Fruit fly (Drosophila melanogaster) whole organism, embryonic: ENCODE data around the gene Cpr30B.

Experiments
- Atf3 ChIP-seq: fragments of 200-800 bp; sonication (Bioruptor generic); optimal IDR thresholded peaks from 3 replicates; lab custom pipeline; 2016; ENCODE audit warnings: missing biosample characterization, missing genetic modification characterization
- Atf6 ChIP-seq: fragments of 200-800 bp; sonication (Bioruptor generic); IDR thresholded peaks from 2 replicates; pipeline ENCODE4 v1.3.6; 2022; ENCODE audit warnings: missing biosample characterization, missing genetic modification characterization
- Bgb ChIP-seq: fragments of 200-800 bp; sonication (Bioruptor generic); IDR thresholded peaks from 2 replicates; pipeline ENCODE4 v1.3.6; 2022; ENCODE audit warnings: missing biosample characterization, missing genetic modification characterization; ENCODE audit not compliant: partially characterized antibody
- CG10267 ChIP-seq: fragments of 200-800 bp; sonication (Bioruptor generic); optimal IDR thresholded peaks from 2 replicates; lab custom pipeline; 2018; ENCODE audit warnings: missing biosample characterization, mild to moderate bottlenecking, missing genetic modification characterization, moderate library complexity
- CG12104 ChIP-seq: fragments of 200-800 bp; sonication (Bioruptor generic); optimal IDR thresholded peaks from 3 replicates; lab custom pipeline; 2016; ENCODE audit warnings: missing biosample characterization, missing genetic modification characterization
- CG13775 ChIP-seq: fragments of 200-800 bp; sonication (Bioruptor generic); optimal IDR thresholded peaks from 3 replicates; lab custom pipeline; 2017; ENCODE audit warnings: missing biosample characterization, mild to moderate bottlenecking, missing genetic modification characterization
- CG14014 ChIP-seq: fragments of 200-800 bp; sonication (Bioruptor generic); IDR thresholded peaks from 2 replicates; pipeline ENCODE4 v1.3.6; 2022; ENCODE audit warnings: missing biosample characterization, missing genetic modification characterization
- CG15601 ChIP-seq: fragments of 200-800 bp; sonication (Bioruptor generic); optimal IDR thresholded peaks from 3 replicates; lab custom pipeline; 2019; ENCODE audit warnings: missing biosample characterization, mild to moderate bottlenecking, missing genetic modification characterization, moderate library complexity
- CG16779 ChIP-seq: fragments of 200-800 bp; sonication (Bioruptor generic); IDR thresholded peaks from 2 replicates; pipeline ENCODE4 v1.3.6; 2022; ENCODE audit warnings: missing biosample characterization, missing genetic modification characterization
- CG17328 ChIP-seq: fragments of 200-800 bp; sonication (Bioruptor generic); IDR thresholded peaks from 2 replicates; pipeline ENCODE4 v1.3.6; 2022; ENCODE audit warnings: missing biosample characterization, missing genetic modification characterization
- CG18599 ChIP-seq: fragments of 200-800 bp; sonication (Bioruptor generic); optimal IDR thresholded peaks from 3 replicates; lab custom pipeline; 2017; ENCODE audit warnings: missing biosample characterization, missing genetic modification characterization, mild to moderate bottlenecking, moderate library complexity, missing genetic modification reagents
- CG2120 ChIP-seq: fragments of 200-800 bp; sonication (Bioruptor generic); optimal IDR thresholded peaks from 3 replicates; lab custom pipeline; 2016; ENCODE audit warnings: missing biosample characterization, missing genetic modification characterization
- CG3065 ChIP-seq: fragments of 200-800 bp; sonication (Bioruptor generic); optimal IDR thresholded peaks from 2 replicates; lab custom pipeline; 2016; ENCODE audit warnings: missing biosample characterization, missing genetic modification characterization
- CG31441 ChIP-seq: fragments of 200-800 bp; sonication (Bioruptor generic); IDR thresholded peaks from 2 replicates; pipeline ENCODE4 v1.3.6; 2022; ENCODE audit warnings: missing biosample characterization, missing genetic modification characterization
- CG3163 ChIP-seq: fragments of 200-800 bp; sonication (Bioruptor generic); optimal IDR thresholded peaks from 3 replicates; lab custom pipeline; 2016; ENCODE audit warnings: missing biosample characterization, missing genetic modification characterization
- CG33213 ChIP-seq: fragments of 200-800 bp; sonication (Bioruptor generic); optimal IDR thresholded peaks from 3 replicates; lab custom pipeline; 2016; ENCODE audit warnings: missing biosample characterization, missing genetic modification characterization
- CG6683 ChIP-seq: fragments of 200-800 bp; sonication (Bioruptor generic); optimal IDR thresholded peaks from 2 replicates; lab custom pipeline; 2017; ENCODE audit warnings: missing biosample characterization, mild to moderate bottlenecking, missing genetic modification characterization, missing genetic modification reagents
- CG6791 ChIP-seq: fragments of 200-800 bp; sonication (Bioruptor generic); IDR thresholded peaks from 3 replicates; pipeline ENCODE4 v1.3.6; 2022; ENCODE audit warnings: missing biosample characterization, missing genetic modification characterization; ENCODE audit not compliant: partially characterized antibody
- CG7839 ChIP-seq: fragments of 200-800 bp; sonication (Bioruptor generic); optimal IDR thresholded peaks from 3 replicates; lab custom pipeline; 2018; ENCODE audit warnings: missing biosample characterization, mild to moderate bottlenecking, missing genetic modification characterization, moderate library complexity
- Dad ChIP-seq: fragments of 200-800 bp; sonication (Bioruptor generic); optimal IDR thresholded peaks from 3 replicates; lab custom pipeline; 2016; ENCODE audit warnings: missing biosample characterization, missing genetic modification characterization
- Dll ChIP-seq: fragments of 200-800 bp; sonication (Bioruptor generic); IDR thresholded peaks from 4 replicates; pipeline ENCODE4 v1.3.6; 2022; ENCODE audit warnings: missing biosample characterization, missing genetic modification characterization; ENCODE audit not compliant: partially characterized antibody
- Doc3 ChIP-seq: fragments of 200-800 bp; sonication (Bioruptor generic); IDR thresholded peaks from 3 replicates; pipeline ENCODE4 v1.3.6; 2022; ENCODE audit warnings: missing biosample characterization, missing genetic modification characterization; ENCODE audit not compliant: partially characterized antibody
- E2f2 ChIP-seq: fragments of 200-800 bp; sonication (Bioruptor generic); IDR thresholded peaks from 2 replicates; pipeline ENCODE4 v1.3.6; 2022; ENCODE audit warnings: missing biosample characterization, missing genetic modification characterization
- HLH4C ChIP-seq: fragments of 200-800 bp; sonication (Bioruptor generic); IDR thresholded peaks from 3 replicates; pipeline ENCODE4 v1.3.6; 2022; ENCODE audit warnings: missing biosample characterization, missing genetic modification characterization; ENCODE audit not compliant: partially characterized antibody
- HLHmδ ChIP-seq: fragments of 200-800 bp; sonication (Bioruptor generic); optimal IDR thresholded peaks from 2 replicates; lab custom pipeline; 2018; ENCODE audit warnings: missing biosample characterization, mild to moderate bottlenecking, missing genetic modification characterization, moderate library complexity
- Hsf ChIP-seq: fragments of 200-800 bp; sonication (Bioruptor generic); optimal IDR thresholded peaks from 3 replicates; lab custom pipeline; 2016; ENCODE audit warnings: missing biosample characterization, missing genetic modification characterization
- Kr ChIP-seq: fragments of 200-800 bp; sonication (Bioruptor generic); optimal IDR thresholded peaks from 2 replicates; lab custom pipeline; 2017; ENCODE audit warnings: missing biosample characterization, mild to moderate bottlenecking, missing genetic modification characterization
- Mes4 ChIP-seq: fragments of 200-800 bp; sonication (Bioruptor generic); optimal IDR thresholded peaks from 2 replicates; lab custom pipeline; 2016; ENCODE audit warnings: missing biosample characterization, missing genetic modification characterization
- Rfx ChIP-seq: fragments of 200-800 bp; sonication (Bioruptor generic); IDR thresholded peaks from 2 replicates; pipeline ENCODE4 v1.3.6; 2022; ENCODE audit warnings: missing biosample characterization, missing genetic modification characterization
- Xbp1 ChIP-seq: fragments of 200-800 bp; sonication (Bioruptor generic); optimal IDR thresholded peaks from 3 replicates; lab custom pipeline; 2016; ENCODE audit warnings: missing biosample characterization, mild to moderate bottlenecking, missing genetic modification characterization
- YL-1 ChIP-seq: fragments of 200-800 bp; sonication (Bioruptor generic); optimal IDR thresholded peaks from 3 replicates; lab custom pipeline; 2017; ENCODE audit warnings: missing biosample characterization, mild to moderate bottlenecking, missing genetic modification characterization
- az2 ChIP-seq: fragments of 200-800 bp; sonication (Bioruptor generic); optimal IDR thresholded peaks from 3 replicates; lab custom pipeline; 2016; ENCODE audit warnings: missing biosample characterization, missing genetic modification characterization
- cad ChIP-seq: fragments of >200 bp; optimal IDR thresholded peaks from 2 replicates; lab custom pipeline; 2017; ENCODE audit warnings: missing biosample characterization, missing genetic modification characterization
- cas ChIP-seq: fragments of 200-800 bp; sonication (Bioruptor generic); IDR thresholded peaks from 2 replicates; pipeline ENCODE4 v1.3.6; 2022; ENCODE audit warnings: missing biosample characterization, missing genetic modification characterization
- chm ChIP-seq: fragments of 200-800 bp; sonication (Bioruptor generic); IDR thresholded peaks from 2 replicates; pipeline ENCODE4 v1.3.6; 2022; ENCODE audit warnings: missing biosample characterization, missing genetic modification characterization
- dmrt11E ChIP-seq: fragments of 200-800 bp; sonication (Bioruptor generic); optimal IDR thresholded peaks from 3 replicates; lab custom pipeline; 2018; ENCODE audit warnings: missing biosample characterization, mild to moderate bottlenecking, missing genetic modification characterization, moderate library complexity
- grau ChIP-seq: fragments of 200-800 bp; optimal IDR thresholded peaks from 3 replicates; lab custom pipeline; 2019; ENCODE audit warnings: missing biosample characterization, mild to moderate bottlenecking, missing genetic modification characterization, moderate library complexity
- ham ChIP-seq: fragments of 200-800 bp; sonication (Bioruptor generic); IDR thresholded peaks from 2 replicates; pipeline ENCODE4 v1.3.6; 2022; ENCODE audit warnings: missing biosample characterization, missing genetic modification characterization
- kah ChIP-seq: fragments of 200-800 bp; sonication (Bioruptor generic); optimal IDR thresholded peaks from 2 replicates; lab custom pipeline; 2018; ENCODE audit warnings: missing biosample characterization, mild to moderate bottlenecking, missing genetic modification characterization
- nau ChIP-seq: fragments of 200-800 bp; sonication (Bioruptor generic); optimal IDR thresholded peaks from 3 replicates; lab custom pipeline; 2017; ENCODE audit warnings: missing biosample characterization, mild to moderate bottlenecking, missing genetic modification characterization, missing genetic modification reagents
- pan ChIP-seq, 4 experiments: fragments of >200 bp in 3 of 4; fragments of 200-800 bp in 1 of 4; sonication (Bioruptor generic) in 1 of 4; optimal IDR thresholded peaks in 3 of 4; IDR thresholded peaks in 1 of 4; 2 replicates each; pipeline versions ENCODE4 v1.3.6 to Lab custom; 2017 to 2022; ENCODE audit warnings: missing biosample characterization in 2 of 4, missing genetic modification characterization in 2 of 4, mixed read lengths in 1 of 4
- ro ChIP-seq: fragments of 200-800 bp; sonication (Bioruptor generic); IDR thresholded peaks from 2 replicates; pipeline ENCODE4 v1.3.6; 2022; ENCODE audit warnings: missing biosample characterization, missing genetic modification characterization
- run ChIP-seq: fragments of 200-800 bp; sonication (Bioruptor generic); optimal IDR thresholded peaks from 3 replicates; lab custom pipeline; 2018; ENCODE audit warnings: missing biosample characterization, mild to moderate bottlenecking, missing genetic modification characterization
- sisA ChIP-seq: fragments of 200-800 bp; sonication (Bioruptor generic); IDR thresholded peaks from 2 replicates; pipeline ENCODE4 v1.3.6; 2022; ENCODE audit warnings: missing biosample characterization, missing genetic modification characterization
- sna ChIP-seq: fragments of 200-800 bp; sonication (Bioruptor generic); IDR thresholded peaks from 2 replicates; pipeline ENCODE4 v1.3.6; 2022; ENCODE audit warnings: missing biosample characterization, missing genetic modification characterization; ENCODE audit not compliant: partially characterized antibody
- sqz ChIP-seq: fragments of 200-800 bp; sonication (Bioruptor generic); optimal IDR thresholded peaks from 3 replicates; lab custom pipeline; 2018; ENCODE audit warnings: missing biosample characterization, mild to moderate bottlenecking, missing genetic modification characterization
- zfh1 ChIP-seq: fragments of 200-800 bp; sonication (Bioruptor generic); IDR thresholded peaks from 3 replicates; pipeline ENCODE4 v1.3.6; 2022; ENCODE audit warnings: missing biosample characterization, missing genetic modification characterization
- zfh2 ChIP-seq: fragments of 200-800 bp; sonication (Bioruptor generic); optimal IDR thresholded peaks from 2 replicates; lab custom pipeline; 2016; ENCODE audit warnings: missing biosample characterization, missing genetic modification characterization

Cpr30B gene

dm6 chr2L:9494663-9495417 is 47.8 kb upstream of the Cpr30B start, which contains the start of gene Gdi (continued):
- TF ChIP-seq CG12104 (GFP tag; lab: Kevin White, UChicago) (no peak), dmrt11E (tag; lab: Kevin White, UChicago) (peak; percentile 29), Atf6 (GFP tag; lab: Robert Waterston, UW) (0 out of 2 replicates have a peak, but pooled peaks have one; percentile 35), CG7839 (peak; percentile 25), CG18599 (GFP tag; lab: Kevin White, UChicago) (no peak), CG6791 (GFP tag; lab: Robert Waterston, UW) (0 out of 3 replicates have a peak, but pooled peaks have one; percentile 34), Dll (GFP tag; lab: Robert Waterston, UW) (peak; percentile 44; the same call in 1 of the 4 replicates), chm (GFP tag; lab: Robert Waterston, UW) (no peak), Rfx (peak; percentile 57), nau (GFP tag; lab: Kevin White, UChicago) (no peak), cas (no peak), CG6683 (no peak), sisA (GFP tag; lab: Robert Waterston, UW) (0 out of 2 replicates have a peak, but pooled peaks have one; percentile 16), zfh2 (GFP tag; lab: Kevin White, UChicago) (peak; percentile 59), CG13775 (peak; percentile 53), ham (GFP tag; lab: Robert Waterston, UW) (no peak), run (no peak), Mes4 (GFP tag; lab: Kevin White, UChicago) (no peak), az2 (no peak), CG3163 (GFP tag; lab: Kevin White, UChicago) (no peak), Kr (GFP tag; lab: Kevin White, UChicago) (no peak), Atf3 (GFP tag; lab: Kevin White, UChicago) (no peak), CG15601 (tag; lab: Kevin White, UChicago) (no peak), HLHmδ (no peak), Hsf (GFP tag; lab: Kevin White, UChicago) (peak; percentile 21), CG33213 (GFP tag; lab: Kevin White, UChicago) (peak; percentile 2), CG17328 (GFP tag; lab: Robert Waterston, UW) (no peak), pan (optimal IDR thresholded peaks at IDR 0.05; lab: Kevin White, UChicago) (no peak), pan (GFP tag; optimal IDR thresholded peaks at IDR 0.05 in 1 of 2, IDR thresholded peaks at IDR 0.05 in 1 of 2) (no peak), CG3065 (no peak), sqz (GFP tag; lab: Kevin White, UChicago) (no peak), CG14014 (peak; percentile 26; the same call in 1 of the 2 replicates), cad (GFP tag; lab: Kevin White, UChicago) (no peak), ro (GFP tag; lab: Robert Waterston, UW) (no peak), sna (GFP tag; lab: Robert Waterston, UW) (0 out of 2 replicates have a peak, but pooled peaks have one; percentile 20), CG31441 (GFP tag; lab: Robert Waterston, UW) (no peak), grau (tag; lab: Kevin White, UChicago) (peak; percentile 34), zfh1 (GFP tag; lab: Robert Waterston, UW) (no peak), HLH4C (GFP tag; lab: Robert Waterston, UW) (peak; percentile 28; the same call in 1 of the 3 replicates), CG10267 (peak; percentile 28), kah (no peak), CG2120 (GFP tag; lab: Kevin White, UChicago) (peak; percentile 47), Xbp1 (peak; percentile 39), E2f2 (peak; percentile 87), Bgb (GFP tag; lab: Robert Waterston, UW) (peak; percentile 23), Dad (peak; percentile 0), Doc3 (GFP tag; lab: Robert Waterston, UW) (peak; percentile 34; the same call in 2 of the 3 replicates), CG16779 (GFP tag; lab: Robert Waterston, UW) (no peak), YL-1 (no peak)
